Worm (Caenorhabditis elegans): Measurements from ENCODE around the gene lbp-4.
A peak's percentile ranks its signal among the peaks of the same experiment; 100 is the strongest.

The lbp-4 gene

DNA sequence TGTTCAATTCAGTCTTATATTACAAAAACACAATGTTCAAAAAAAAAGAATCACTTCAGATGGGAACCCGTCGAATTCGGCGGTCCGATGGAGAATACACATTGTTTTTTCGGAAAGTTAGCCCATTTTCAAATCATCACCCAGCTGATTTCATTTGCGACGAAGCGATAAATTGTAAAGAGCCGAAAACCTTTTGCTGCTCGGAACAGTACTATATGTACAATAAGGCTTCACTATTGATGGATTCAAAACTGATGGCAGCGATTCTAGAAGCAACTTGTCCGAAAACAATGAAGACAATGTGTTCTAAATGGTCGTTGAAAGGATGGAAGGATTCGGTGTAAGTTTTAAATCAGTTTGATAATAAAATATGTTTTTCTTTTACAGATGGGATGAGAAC lies 37.6 kb downstream of the lbp-4 start, which contains the start of gene C37C3.1 (continued):
- TF ChIP-seq egl-18 (GFP tag; IDR thresholded peaks at IDR 0.05) (no peak), ceh-40 (GFP tag; IDR thresholded peaks at IDR 0.05) (no peak), madf-8 (GFP tag; conservative IDR thresholded peaks at IDR 0.05) (no peak), sptf-2 (GFP tag; optimal IDR thresholded peaks at IDR 0.05) (no peak), F55B11.4 (tag; optimal IDR thresholded peaks at IDR 0.05; ENCODE audit: borderline replicate concordance, insufficient read depth) (no peak), dpff-1 (tag; optimal IDR thresholded peaks at IDR 0.05) (no peak), nhr-90 (tag; optimal IDR thresholded peaks at IDR 0.05) (no peak), pbrm-1 (GFP tag; IDR thresholded peaks at IDR 0.05) (no peak), ztf-3 (GFP tag; optimal IDR thresholded peaks at IDR 0.05) (no peak), cebp-1 (GFP tag; IDR thresholded peaks at IDR 0.05) (0 out of 2 replicates have a peak, but pooled peaks have one; percentile 13), cebp-1 (tag; optimal IDR thresholded peaks at IDR 0.05) (peak; percentile 48), attf-5 (GFP tag; optimal IDR thresholded peaks at IDR 0.05) (no peak), somi-1 (GFP tag; optimal IDR thresholded peaks at IDR 0.05) (no peak), ccch-3 (GFP tag; optimal IDR thresholded peaks at IDR 0.05) (no peak), zfh-2 (GFP tag; conservative IDR thresholded peaks at IDR 0.05) (no peak), ekl-4 (GFP tag; IDR thresholded peaks at IDR 0.05) (no peak), K12H6.12 (tag; optimal IDR thresholded peaks at IDR 0.05) (no peak), bed-1 (GFP tag; IDR thresholded peaks at IDR 0.05) (no peak), lsl-1 (GFP tag; optimal IDR thresholded peaks at IDR 0.05) (no peak), attf-6 (GFP tag; IDR thresholded peaks at IDR 0.05) (peak; percentile 18; the same call in 1 of the 2 replicates), nhr-27 (tag; optimal IDR thresholded peaks at IDR 0.05) (no peak), chd-7 (tag; optimal IDR thresholded peaks at IDR 0.05) (peak; percentile 75), F49E8.2 (tag; optimal IDR thresholded peaks at IDR 0.05; ENCODE audit: insufficient read depth) (no peak), lir-1 (GFP tag; conservative IDR thresholded peaks at IDR 0.05) (no peak), madf-10 (tag; optimal IDR thresholded peaks at IDR 0.05) (no peak), ztf-26 (tag; optimal IDR thresholded peaks at IDR 0.05) (no peak), nhr-80 (tag; optimal IDR thresholded peaks at IDR 0.05) (no peak), D2030.7 (GFP tag; IDR thresholded peaks at IDR 0.05) (0 out of 2 replicates have a peak, but pooled peaks have one; percentile 19), ceh-27 (GFP tag; optimal IDR thresholded peaks at IDR 0.05) (no peak), F22D6.2 (tag; optimal IDR thresholded peaks at IDR 0.05) (no peak), dpl-1 (GFP tag; optimal IDR thresholded peaks at IDR 0.05) (no peak), fkh-3 (tag; optimal IDR thresholded peaks at IDR 0.05) (no peak), repo-1 (tag; optimal IDR thresholded peaks at IDR 0.05) (peak; percentile 85), pha-4 (tag; optimal IDR thresholded peaks at IDR 0.05) (no peak)

DNA sequence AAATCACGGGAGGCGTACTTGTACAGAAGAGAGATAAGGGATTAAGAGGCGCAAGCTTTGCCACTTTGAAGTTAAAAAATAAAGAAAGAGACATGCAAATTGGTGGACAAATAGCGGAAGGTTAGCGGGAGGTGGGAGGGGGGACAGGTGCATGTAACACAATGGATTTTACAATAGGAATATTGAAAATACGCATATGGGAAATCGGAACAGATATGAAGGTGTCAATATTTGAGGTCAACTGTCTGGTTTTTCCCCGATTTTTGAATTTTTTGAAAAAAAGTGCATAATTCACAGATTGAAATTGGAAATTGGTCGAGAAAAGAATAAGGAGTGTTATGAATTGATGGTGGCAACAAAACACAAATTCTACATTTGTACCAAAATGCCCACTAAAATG lies 41.4 kb downstream of the lbp-4 start, which contains the start of gene C37C3.17:
TSS of gene C37C3.17 (minus strand) at position 101 of the 400 bp plus-strand sequence.
- TF ChIP-seq rpc-1 (optimal IDR thresholded peaks at IDR 0.05) (no peak), rpc-1 (tag; optimal IDR thresholded peaks at IDR 0.05) (no peak), madf-8 (GFP tag; conservative IDR thresholded peaks at IDR 0.05) (no peak), ceh-79 (tag; optimal IDR thresholded peaks at IDR 0.05) (no peak), ets-4 (GFP tag; optimal IDR thresholded peaks at IDR 0.05) (no peak), C17E4.6 (GFP tag; IDR thresholded peaks at IDR 0.05) (no peak), F22D6.2 (tag; optimal IDR thresholded peaks at IDR 0.05) (no peak), nhr-80 (tag; optimal IDR thresholded peaks at IDR 0.05) (no peak), hmg-1.2 (GFP tag; IDR thresholded peaks at IDR 0.05) (no peak), madf-10 (tag; optimal IDR thresholded peaks at IDR 0.05) (no peak), let-607 (tag; optimal IDR thresholded peaks at IDR 0.05) (no peak), rec-8 (tag; optimal IDR thresholded peaks at IDR 0.05) (no peak), chd-7 (tag; optimal IDR thresholded peaks at IDR 0.05) (no peak), ztf-18 (tag; optimal IDR thresholded peaks at IDR 0.05) (no peak), nhr-120 (GFP tag; IDR thresholded peaks at IDR 0.05) (no peak), attf-6 (GFP tag; IDR thresholded peaks at IDR 0.05) (no peak), nhr-179 (tag; optimal IDR thresholded peaks at IDR 0.05) (no peak), Y67H2A.10 (GFP tag; conservative IDR thresholded peaks at IDR 0.05) (no peak)

Data from whole organism, young adult.